Worm (Caenorhabditis elegans) whole organism, L4 larva: ENCODE results near the gene T19C9.10.

Source experiments
- R02D3.7 ChIP-seq: fragments of 150-350 bp; sonication (generic microtip); optimal IDR thresholded peaks from 3 replicates; lab custom pipeline; 2014; ENCODE audit warnings: missing biosample characterization, missing genetic modification characterization
- ama-1 ChIP-seq: fragments of 150-350 bp; optimal IDR thresholded peaks from 2 replicates; lab custom pipeline; 2014; ENCODE audit warnings: inconsistent platforms, mixed read lengths
- lin-13 ChIP-seq: fragments of 150-350 bp; optimal IDR thresholded peaks from 2 replicates; lab custom pipeline; 2014; ENCODE audit warnings: missing biosample characterization, missing genetic modification reagents, missing genetic modification characterization
- nhr-28 ChIP-seq: fragments of 150-350 bp; optimal IDR thresholded peaks from 2 replicates; lab custom pipeline; 2014; ENCODE audit warnings: missing biosample characterization, missing genetic modification characterization
- nhr-76 ChIP-seq: fragments of 150-350 bp; optimal IDR thresholded peaks from 2 replicates; lab custom pipeline; 2014; ENCODE audit warnings: missing biosample characterization, missing genetic modification characterization
- nhr-77 ChIP-seq: fragments of 150-350 bp; optimal IDR thresholded peaks from 2 replicates; lab custom pipeline; 2014; ENCODE audit warnings: missing biosample characterization, missing genetic modification characterization
- snpc-4 ChIP-seq: fragments of 150-350 bp; optimal IDR thresholded peaks from 2 replicates; lab custom pipeline; 2014; ENCODE audit warnings: missing biosample characterization, missing genetic modification characterization

DNA sequence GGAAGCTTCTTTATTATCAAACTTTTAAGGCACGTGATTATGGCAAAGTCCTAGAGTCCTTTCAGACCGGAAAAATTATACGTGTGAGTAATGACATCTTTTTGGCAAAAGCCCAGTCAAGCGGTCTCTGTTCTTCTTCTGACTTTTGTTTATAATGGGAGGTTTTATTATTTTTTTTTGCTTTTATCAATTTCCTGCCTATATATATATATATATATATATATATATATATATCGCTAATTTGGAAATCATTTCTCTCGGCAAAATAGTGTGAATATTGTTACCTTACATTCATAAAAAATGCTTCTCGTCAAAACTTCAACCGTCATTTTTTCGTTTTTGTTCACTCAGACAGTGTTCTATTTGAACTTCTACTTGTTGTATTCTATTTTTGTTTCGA lies 18.7 kb upstream of the T19C9.10 start, which contains the start of gene srbc-62:
- TF ChIP-seq nhr-76 = no peak
- TF ChIP-seq nhr-77 (tag; lab: Kevin White, UChicago) = no peak
- TF ChIP-seq lin-13 (GFP tag; lab: Kevin White, UChicago) = no peak
- TF ChIP-seq ama-1 (lab: Kevin White, UChicago) = no peak
- TF ChIP-seq R02D3.7 (tag; lab: Kevin White, UChicago) = no peak
- TF ChIP-seq nhr-28 (tag; lab: Kevin White, UChicago) = no peak
- no peak for TF ChIP-seq snpc-4 (tag; lab: Kevin White, UChicago)
